Worm (Caenorhabditis elegans): ENCODE data around the gene ZC412.3.

The ZC412.3 gene

ce11 chrV:14849628-14850027 lies 21.7 kb downstream of the ZC412.3 start (continued):
- TF ChIP-seq madf-10 (tag; optimal IDR thresholded peaks at IDR 0.05): peak; percentile 16
- TF ChIP-seq F33H1.4 (GFP tag; IDR thresholded peaks at IDR 0.05): no peak
- peak; percentile 79 for TF ChIP-seq ztf-26 (tag; optimal IDR thresholded peaks at IDR 0.05)
- TF ChIP-seq nhr-120 (GFP tag; IDR thresholded peaks at IDR 0.05): no peak
- TF ChIP-seq him-1 (tag; optimal IDR thresholded peaks at IDR 0.05): no peak
- peak; percentile 55; the same call in 1 of the 2 replicates for TF ChIP-seq hmg-1.2 (GFP tag; IDR thresholded peaks at IDR 0.05)
- no peak for TF ChIP-seq B0019.2 (GFP tag; conservative IDR thresholded peaks at IDR 0.05)
- TF ChIP-seq bed-1 (GFP tag; IDR thresholded peaks at IDR 0.05): no peak
- TF ChIP-seq hlh-26 (GFP tag; conservative IDR thresholded peaks at IDR 0.05): no peak
- no peak for TF ChIP-seq ccch-3 (GFP tag; optimal IDR thresholded peaks at IDR 0.05)
- no peak for TF ChIP-seq sptf-2 (GFP tag; optimal IDR thresholded peaks at IDR 0.05)
- TF ChIP-seq ceh-100 (GFP tag; IDR thresholded peaks at IDR 0.05): no peak
- no peak for TF ChIP-seq ceh-40 (GFP tag; IDR thresholded peaks at IDR 0.05)
- no peak for TF ChIP-seq aptf-3 (GFP tag; IDR thresholded peaks at IDR 0.05)
- TF ChIP-seq fkh-3 (tag; optimal IDR thresholded peaks at IDR 0.05): no peak
- no peak for TF ChIP-seq nhr-179 (tag; optimal IDR thresholded peaks at IDR 0.05)
- TF ChIP-seq bed-2 (GFP tag; IDR thresholded peaks at IDR 0.05): no peak
- peak; percentile 27; the same call in 1 of the 2 replicates for TF ChIP-seq hsf-1 (GFP tag; IDR thresholded peaks at IDR 0.05)
- no peak for TF ChIP-seq unc-62 (GFP tag; optimal IDR thresholded peaks at IDR 0.05)
- no peak for TF ChIP-seq rcor-1 (GFP tag; IDR thresholded peaks at IDR 0.05)
- no peak for TF ChIP-seq ztf-25 (GFP tag; IDR thresholded peaks at IDR 0.05)
- peak; percentile 37 for TF ChIP-seq K12H6.12 (tag; optimal IDR thresholded peaks at IDR 0.05)
- no peak for TF ChIP-seq ama-1 (optimal IDR thresholded peaks at IDR 0.05)
- no peak for TF ChIP-seq ama-1 (GFP tag; optimal IDR thresholded peaks at IDR 0.05)
- no peak for TF ChIP-seq egrh-3 (GFP tag; IDR thresholded peaks at IDR 0.05)
- no peak for TF ChIP-seq lin-26 (GFP tag; IDR thresholded peaks at IDR 0.05)
- no peak for TF ChIP-seq mxl-1 (tag; optimal IDR thresholded peaks at IDR 0.05)
- no peak for TF ChIP-seq F10E7.11 (tag; optimal IDR thresholded peaks at IDR 0.05)
- no peak for TF ChIP-seq efl-1 (GFP tag; optimal IDR thresholded peaks at IDR 0.05)
- 0 out of 2 replicates have a peak, but pooled peaks have one; percentile 36 for TF ChIP-seq Y95B8A.8 (GFP tag; IDR thresholded peaks at IDR 0.05)
- peak; percentile 75 for TF ChIP-seq nhr-80 (tag; optimal IDR thresholded peaks at IDR 0.05)
- no peak for TF ChIP-seq tbx-9 (tag; optimal IDR thresholded peaks at IDR 0.05; ENCODE audit: borderline replicate concordance)
- TF ChIP-seq somi-1 (GFP tag; optimal IDR thresholded peaks at IDR 0.05): peak; percentile 84
- TF ChIP-seq nhr-27 (tag; optimal IDR thresholded peaks at IDR 0.05): no peak
- no peak for TF ChIP-seq snpc-1.1 (tag; optimal IDR thresholded peaks at IDR 0.05; ENCODE audit: insufficient read depth)
- no peak for TF ChIP-seq akir-1 (GFP tag; optimal IDR thresholded peaks at IDR 0.05)
- TF ChIP-seq Y53F4B.3 (GFP tag; IDR thresholded peaks at IDR 0.05): no peak
- TF ChIP-seq pha-4 (tag; optimal IDR thresholded peaks at IDR 0.05): no peak
- no peak for TF ChIP-seq hrde-1 (tag; optimal IDR thresholded peaks at IDR 0.05; ENCODE audit: borderline replicate concordance)
- peak; percentile 80 for TF ChIP-seq lin-40 (tag; optimal IDR thresholded peaks at IDR 0.05)
- no peak for TF ChIP-seq T26A5.8 (tag; optimal IDR thresholded peaks at IDR 0.05)
- peak; percentile 72 for TF ChIP-seq attf-5 (GFP tag; optimal IDR thresholded peaks at IDR 0.05)
- TF ChIP-seq unc-130 (GFP tag; optimal IDR thresholded peaks at IDR 0.05): no peak
- TF ChIP-seq let-526 (GFP tag; IDR thresholded peaks at IDR 0.05): no peak
- TF ChIP-seq ztf-22 (GFP tag; optimal IDR thresholded peaks at IDR 0.05): peak; percentile 70
- TF ChIP-seq F49E8.2 (tag; optimal IDR thresholded peaks at IDR 0.05; ENCODE audit: insufficient read depth): no peak
- no peak for TF ChIP-seq attf-3 (GFP tag; conservative IDR thresholded peaks at IDR 0.05)
